Fruit fly (Drosophila melanogaster): Measurements from ENCODE around the gene CG3081.

CG3081 gene

DNA sequence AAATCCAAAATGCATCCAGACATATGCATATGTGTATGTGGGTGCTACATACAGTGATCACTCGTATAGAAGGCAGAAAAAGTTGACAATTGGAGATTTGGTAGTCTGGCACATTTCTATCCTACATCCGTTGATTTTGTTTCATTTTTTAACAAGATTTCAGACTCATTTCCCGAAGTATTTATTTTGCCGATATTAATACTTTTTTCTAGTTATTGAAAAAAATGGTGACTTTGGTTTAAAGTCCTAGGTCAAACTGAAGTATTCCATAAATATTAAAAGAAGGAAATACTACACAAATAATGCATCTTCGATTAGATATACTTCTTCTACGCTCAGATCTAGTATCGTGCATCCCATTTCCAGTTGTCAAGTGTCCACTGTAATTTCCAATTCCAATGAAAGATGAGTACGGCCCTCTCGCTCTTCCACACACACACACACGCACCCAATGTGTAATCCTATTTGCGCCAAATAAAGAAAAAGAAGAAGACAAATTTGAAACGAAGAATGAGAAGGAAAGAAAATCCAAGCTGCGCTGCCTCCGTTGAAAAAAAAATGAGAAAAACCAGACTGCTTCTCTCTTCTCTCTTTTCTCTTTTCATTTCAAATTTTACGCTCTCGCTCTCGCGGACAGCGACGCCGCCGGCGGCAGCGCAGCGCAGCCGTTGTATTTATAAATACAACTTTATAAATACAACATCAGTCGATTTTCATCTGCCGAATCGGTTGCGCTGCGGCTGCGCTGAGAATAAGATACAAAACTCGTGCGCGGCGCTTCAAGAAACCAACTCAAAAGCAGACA, 26.7 kb downstream of the CG3081 start, which contains the start of gene peb (continued):
- peak; percentile 16 for TF ChIP-seq CG30020 (tag; optimal IDR thresholded peaks at IDR 0.05)
- TF ChIP-seq Meics (GFP tag; optimal IDR thresholded peaks at IDR 0.05), result no peak
- peak; percentile 51 for TF ChIP-seq Hsf (GFP tag; optimal IDR thresholded peaks at IDR 0.05)
- peak; percentile 74 for TF ChIP-seq phol (tag; optimal IDR thresholded peaks at IDR 0.05)
- TF ChIP-seq CG17186 (GFP tag; optimal IDR thresholded peaks at IDR 0.05), result no peak
- TF ChIP-seq CG7987 (GFP tag; optimal IDR thresholded peaks at IDR 0.05), result no peak
- no peak for TF ChIP-seq CG14860 (GFP tag; IDR thresholded peaks at IDR 0.05; ENCODE audit: partially characterized antibody)
- no peak for TF ChIP-seq GATAe (GFP tag; conservative IDR thresholded peaks at IDR 0.05)
- TF ChIP-seq Aef1 (GFP tag; IDR thresholded peaks at IDR 0.05), result no peak
- TF ChIP-seq klu (GFP tag; IDR thresholded peaks at IDR 0.05), result no peak
- peak; percentile 92 for TF ChIP-seq pros (GFP tag; optimal IDR thresholded peaks at IDR 0.05)
- peak; percentile 55 for TF ChIP-seq zen (tag; optimal IDR thresholded peaks at IDR 0.05)
- TF ChIP-seq gcm2 (GFP tag; optimal IDR thresholded peaks at IDR 0.05), result no peak
- no peak; the same call in 1 of the 2 replicates for TF ChIP-seq hbn (GFP tag; IDR thresholded peaks at IDR 0.05; ENCODE audit: partially characterized antibody)
- no peak for TF ChIP-seq ro (GFP tag; IDR thresholded peaks at IDR 0.05)
- no peak for TF ChIP-seq yki (optimal IDR thresholded peaks at IDR 0.05)
- TF ChIP-seq ap (GFP tag; IDR thresholded peaks at IDR 0.05), result 0 out of 2 replicates have a peak, but pooled peaks have one; percentile 40
- no peak for TF ChIP-seq Taf1 (GFP tag; IDR thresholded peaks at IDR 0.05)
- peak; percentile 45; the same call in 1 of the 2 replicates for TF ChIP-seq CG31441 (GFP tag; IDR thresholded peaks at IDR 0.05)
- TF ChIP-seq CG17612 (GFP tag; IDR thresholded peaks at IDR 0.05), result no peak
- peak; percentile 41; the same call in 2 of the 3 replicates for TF ChIP-seq dysf (GFP tag; IDR thresholded peaks at IDR 0.05)
- TF ChIP-seq H15 (GFP tag; IDR thresholded peaks at IDR 0.05), result 0 out of 3 replicates have a peak, but pooled peaks have one; percentile 41
- TF ChIP-seq Gug (GFP tag; IDR thresholded peaks at IDR 0.05), result no peak
- TF ChIP-seq CG16863 (GFP tag; optimal IDR thresholded peaks at IDR 0.05), result peak; percentile 45
- TF ChIP-seq danr (GFP tag; IDR thresholded peaks at IDR 0.05), result 0 out of 2 replicates have a peak, but pooled peaks have one; percentile 13
- TF ChIP-seq CG11695 (GFP tag; IDR thresholded peaks at IDR 0.05), result 0 out of 3 replicates have a peak, but pooled peaks have one; percentile 36
- TF ChIP-seq fd96Cb (tag; optimal IDR thresholded peaks at IDR 0.05), result peak; percentile 55
- TF ChIP-seq ato (GFP tag; IDR thresholded peaks at IDR 0.05; ENCODE audit: partially characterized antibody), result no peak
- TF ChIP-seq wor (GFP tag; IDR thresholded peaks at IDR 0.05), result 0 out of 2 replicates have a peak, but pooled peaks have one; percentile 19
- TF ChIP-seq CG15479 (GFP tag; optimal IDR thresholded peaks at IDR 0.05), result peak; percentile 71
- TF ChIP-seq sqz (GFP tag; optimal IDR thresholded peaks at IDR 0.05), result peak; percentile 95
- no peak for TF ChIP-seq CG3847 (GFP tag; IDR thresholded peaks at IDR 0.05)
- no peak for TF ChIP-seq p53 (GFP tag; optimal IDR thresholded peaks at IDR 0.05)
- TF ChIP-seq CG43689 (GFP tag; IDR thresholded peaks at IDR 0.05), result no peak
- no peak for TF ChIP-seq CG10431 (GFP tag; optimal IDR thresholded peaks at IDR 0.05)
- TF ChIP-seq hkb (optimal IDR thresholded peaks at IDR 0.05), result no peak
- 0 out of 2 replicates have a peak, but pooled peaks have one; percentile 12 for TF ChIP-seq hkb (GFP tag; IDR thresholded peaks at IDR 0.05)
- no peak; the same call in 1 of the 2 replicates for TF ChIP-seq onecut (GFP tag; IDR thresholded peaks at IDR 0.05)
- TF ChIP-seq Ssrp (tag; optimal IDR thresholded peaks at IDR 0.05), result peak; percentile 86
- no peak for TF ChIP-seq fu2 (GFP tag; optimal IDR thresholded peaks at IDR 0.05)
- TF ChIP-seq Ravus (GFP tag; IDR thresholded peaks at IDR 0.05), result no peak
- no peak for TF ChIP-seq ase (GFP tag; IDR thresholded peaks at IDR 0.05)
- TF ChIP-seq sug (tag; optimal IDR thresholded peaks at IDR 0.05), result no peak
- no peak for TF ChIP-seq grn (GFP tag; optimal IDR thresholded peaks at IDR 0.05)
- TF ChIP-seq CG8765 (GFP tag; IDR thresholded peaks at IDR 0.05), result peak; percentile 59; the same call in 1 of the 2 replicates
- TF ChIP-seq CG6791 (GFP tag; IDR thresholded peaks at IDR 0.05; ENCODE audit: partially characterized antibody), result no peak
- TF ChIP-seq Dip3 (GFP tag; optimal IDR thresholded peaks at IDR 0.05), result no peak
- TF ChIP-seq CG3726 (GFP tag; IDR thresholded peaks at IDR 0.05), result no peak
- peak in 1 of 2 experiments; percentile 38 for TF ChIP-seq Hr78 (GFP tag; optimal IDR thresholded peaks at IDR 0.05)

Data from whole organism, embryonic.